Worm (Caenorhabditis elegans) whole organism, L4 larva: ENCODE results near the gene ZK353.4.

Source experiments
- F10B5.3 ChIP-seq: sonication (generic microtip); optimal IDR thresholded peaks from 2 replicates; lab custom pipeline; 2016; ENCODE audit warnings: mild to moderate bottlenecking, missing genetic modification characterization, missing compliant biosample characterization
- aha-1 ChIP-seq: fragments of 150-350 bp; peaks from one replicate; lab custom pipeline; 2014; ENCODE audit warnings: missing biosample characterization, missing genetic modification characterization
- ama-1 ChIP-seq: fragments of 150-350 bp; optimal IDR thresholded peaks from 2 replicates; lab custom pipeline; 2014; ENCODE audit warnings: inconsistent platforms, mixed read lengths
- arid-1 ChIP-seq: fragments of 200-800 bp; sonication (Bioruptor generic); conservative IDR thresholded peaks from 2 replicates; pipeline ENCODE4 v1.3.6; 2022; ENCODE audit warnings: missing genetic modification reagents, missing genetic modification characterization, missing compliant biosample characterization
- ceh-28 ChIP-seq: fragments of 150-350 bp; optimal IDR thresholded peaks from 2 replicates; lab custom pipeline; 2014; ENCODE audit warnings: missing biosample characterization, missing genetic modification reagents, missing genetic modification characterization
- ceh-32 ChIP-seq: sonication (generic microtip); optimal IDR thresholded peaks from 2 replicates; lab custom pipeline; 2016; ENCODE audit warnings: mild to moderate bottlenecking, missing genetic modification characterization, missing compliant biosample characterization; ENCODE audit not compliant: poor library complexity
- ces-1 ChIP-seq: fragments of 150-350 bp; sonication (generic microtip); optimal IDR thresholded peaks from 4 replicates; lab custom pipeline; 2014; ENCODE audit warnings: missing biosample characterization, missing genetic modification reagents, missing genetic modification characterization
- cey-2 ChIP-seq: sonication (generic microtip); optimal IDR thresholded peaks from 3 replicates; lab custom pipeline; 2017; ENCODE audit warnings: missing genetic modification characterization, mild to moderate bottlenecking, missing compliant biosample characterization, antibody characterized with exemption, borderline replicate concordance; ENCODE audit not compliant: insufficient read depth
- ctbp-1 ChIP-seq: fragments of 200-800 bp; sonication (Bioruptor generic); IDR thresholded peaks from 2 replicates; pipeline ENCODE4 v1.3.6; 2022; ENCODE audit warnings: missing genetic modification reagents, missing genetic modification characterization, missing compliant biosample characterization
- daf-16 ChIP-seq, 3 experiments: sonication (generic microtip); optimal IDR thresholded peaks; 2 replicates each; lab custom pipeline; 2016 to 2017; ENCODE audit warnings: missing genetic modification characterization in 3 of 3, missing genetic modification reagents in 3 of 3, mild to moderate bottlenecking in 2 of 3, missing compliant biosample characterization in 2 of 3, missing biosample characterization in 1 of 3, moderate library complexity in 1 of 3
- dmd-6 ChIP-seq: fragments of 200-800 bp; sonication (Bioruptor generic); IDR thresholded peaks from 2 replicates; pipeline ENCODE4 v1.3.6; 2022; ENCODE audit warnings: missing genetic modification reagents, missing genetic modification characterization, missing compliant biosample characterization
- dmd-9 ChIP-seq: fragments of 200-800 bp; sonication (Bioruptor generic); IDR thresholded peaks from 2 replicates; pipeline ENCODE4 v1.3.6; 2022; ENCODE audit warnings: missing genetic modification reagents, missing genetic modification characterization, missing compliant biosample characterization
- dve-1 ChIP-seq: sonication (generic microtip); optimal IDR thresholded peaks from 2 replicates; lab custom pipeline; 2017; ENCODE audit warnings: antibody characterized with exemption, mild to moderate bottlenecking, missing genetic modification characterization, missing compliant biosample characterization; ENCODE audit not compliant: insufficient read depth
- fkh-10 ChIP-seq: fragments of 150-350 bp; optimal IDR thresholded peaks from 2 replicates; lab custom pipeline; 2014; ENCODE audit warnings: missing biosample characterization, missing genetic modification reagents, missing genetic modification characterization
- hif-1 ChIP-seq, 2 experiments: sonication (generic microtip); optimal IDR thresholded peaks; 2 replicates each; lab custom pipeline; 2016 to 2017; ENCODE audit warnings: missing compliant biosample characterization in 2 of 2, missing genetic modification characterization in 2 of 2, missing genetic modification reagents in 2 of 2, missing genotype in 2 of 2, mild to moderate bottlenecking in 1 of 2
- hlh-30 ChIP-seq: sonication (generic microtip); optimal IDR thresholded peaks from 2 replicates; lab custom pipeline; 2017; ENCODE audit warnings: antibody characterized with exemption, mild to moderate bottlenecking, missing genetic modification characterization, missing compliant biosample characterization; ENCODE audit not compliant: insufficient read depth
- lim-7 ChIP-seq: fragments of 200-800 bp; sonication (Bioruptor generic); IDR thresholded peaks from 2 replicates; pipeline ENCODE4 v1.3.6; 2022; ENCODE audit warnings: missing genetic modification characterization, missing compliant biosample characterization
- lin-38 ChIP-seq: fragments of 200-800 bp; sonication (Bioruptor generic); IDR thresholded peaks from 2 replicates; pipeline ENCODE4 v1.3.6; 2022; ENCODE audit warnings: missing genetic modification reagents, missing genetic modification characterization, missing compliant biosample characterization
- lsy-2 ChIP-seq, 2 experiments: fragments of 150-350 bp in 1 of 2; sonication (generic microtip) in 1 of 2; optimal IDR thresholded peaks; 2 replicates each; lab custom pipeline; 2014 to 2017; ENCODE audit warnings: missing biosample characterization in 2 of 2, missing genetic modification characterization in 2 of 2
- madf-5 ChIP-seq, 2 experiments: fragments of 200-800 bp; sonication (Bioruptor generic); IDR thresholded peaks; 2 replicates each; pipeline ENCODE4 v1.3.6; 2022; ENCODE audit warnings: missing compliant biosample characterization in 2 of 2, missing genetic modification characterization in 2 of 2
- mdl-1 ChIP-seq, 2 experiments: fragments of 150-350 bp in 1 of 2; sonication (generic microtip) in 1 of 2; optimal IDR thresholded peaks; 2 replicates each; lab custom pipeline; 2014 to 2017; ENCODE audit warnings: missing biosample characterization in 2 of 2, missing genetic modification characterization in 2 of 2
- mes-2 ChIP-seq: sonication (generic microtip); optimal IDR thresholded peaks from 2 replicates; lab custom pipeline; 2016; ENCODE audit warnings: missing genotype, mild to moderate bottlenecking, missing genetic modification characterization, missing compliant biosample characterization; ENCODE audit not compliant: poor library complexity, severe bottlenecking
- mxl-3 ChIP-seq: fragments of 200-800 bp; sonication (Bioruptor generic); optimal IDR thresholded peaks from 2 replicates; lab custom pipeline; 2018; ENCODE audit warnings: mild to moderate bottlenecking, missing genetic modification characterization, missing compliant biosample characterization
- nhr-102 ChIP-seq: sonication (generic microtip); optimal IDR thresholded peaks from 2 replicates; lab custom pipeline; 2016; ENCODE audit warnings: mild to moderate bottlenecking, missing genetic modification characterization, moderate library complexity, missing compliant biosample characterization
- nhr-11 ChIP-seq: fragments of 150-350 bp; optimal IDR thresholded peaks from 2 replicates; lab custom pipeline; 2014; ENCODE audit warnings: missing biosample characterization, missing genetic modification characterization
- nhr-111 ChIP-seq: fragments of 200-800 bp; sonication (Bioruptor generic); optimal IDR thresholded peaks from 2 replicates; lab custom pipeline; 2018; ENCODE audit warnings: mild to moderate bottlenecking, missing genetic modification characterization, missing compliant biosample characterization
- nhr-28 ChIP-seq: fragments of 150-350 bp; optimal IDR thresholded peaks from 2 replicates; lab custom pipeline; 2014; ENCODE audit warnings: missing biosample characterization, missing genetic modification characterization
- pha-4 ChIP-seq, 2 experiments: fragments of 150-350 bp in 1 of 2; fragments of 200-800 bp in 1 of 2; sonication (Bioruptor generic) in 1 of 2; IDR thresholded peaks in 1 of 2; optimal IDR thresholded peaks in 1 of 2; 2 replicates each; pipeline versions ENCODE4 v1.3.6 to Lab custom; 2014 to 2022; ENCODE audit warnings: missing genetic modification characterization in 2 of 2, missing genetic modification reagents in 2 of 2, missing biosample characterization in 1 of 2, missing compliant biosample characterization in 1 of 2
- skn-1 ChIP-seq: fragments of 150-350 bp; optimal IDR thresholded peaks from 2 replicates; lab custom pipeline; 2014; ENCODE audit warnings: missing biosample characterization, missing genetic modification characterization
- spr-1 ChIP-seq: sonication (generic microtip); optimal IDR thresholded peaks from 2 replicates; lab custom pipeline; 2016; ENCODE audit warnings: mild to moderate bottlenecking, missing genetic modification characterization, missing compliant biosample characterization
- tra-1 ChIP-seq: fragments of 200-800 bp; sonication (Bioruptor generic); IDR thresholded peaks from 2 replicates; pipeline ENCODE4 v1.3.6; 2022; ENCODE audit warnings: missing genetic modification reagents, missing genetic modification characterization, missing compliant biosample characterization
- unc-62 ChIP-seq, 3 experiments: fragments of 150-350 bp in 1 of 3; sonication (generic microtip); optimal IDR thresholded peaks in 2 of 3; peaks in 1 of 3; 1 replicate in 1 of 3; 2 replicates in 2 of 3; lab custom pipeline; 2014 to 2017; ENCODE audit warnings: missing biosample characterization in 3 of 3, missing genetic modification characterization in 3 of 3, missing genetic modification reagents in 3 of 3, missing genotype in 1 of 3
- ztf-11 ChIP-seq: fragments of 150-350 bp; optimal IDR thresholded peaks from 2 replicates; lab custom pipeline; 2014; ENCODE audit warnings: missing biosample characterization, missing genetic modification characterization
- ztf-7 ChIP-seq: fragments of 150-350 bp; optimal IDR thresholded peaks from 2 replicates; lab custom pipeline; 2014; ENCODE audit warnings: missing biosample characterization, missing genetic modification characterization

ZK353.4 gene

DNA sequence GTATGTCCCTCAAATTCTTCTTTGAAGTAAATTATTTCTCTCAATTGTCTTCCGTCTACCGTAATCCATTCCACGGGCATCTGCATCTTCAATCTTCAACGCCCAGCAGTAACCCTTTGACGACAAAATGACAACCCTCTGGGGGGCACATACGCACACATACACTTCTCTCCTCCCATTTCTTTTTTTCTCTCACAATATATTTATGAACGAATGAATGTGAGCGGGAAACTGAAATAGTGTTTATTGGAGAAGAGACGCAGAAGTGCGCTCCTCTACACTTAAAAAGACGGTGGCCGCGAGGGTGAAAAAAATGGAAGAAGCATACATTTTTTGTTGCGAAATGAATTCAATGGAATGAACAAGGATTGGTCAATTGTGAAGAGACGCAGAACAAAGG, 22.5 kb upstream of the ZK353.4 start (continued):
- TF ChIP-seq mdl-1 (tag; optimal IDR thresholded peaks at IDR 0.05; lab: Kevin White, UChicago) (peak in 1 of 2 experiments; percentile 68), mes-2 (tag; lab: Kevin White, UChicago) (peak; percentile 74), lin-38 (peak; percentile 43), nhr-111 (GFP tag; lab: Kevin White, UChicago) (no peak), lim-7 (GFP tag; lab: Robert Waterston, UW) (no peak; the same call in 1 of the 2 replicates), lsy-2 (tag; optimal IDR thresholded peaks at IDR 0.05; lab: Kevin White, UChicago) (peak; percentile 66 to 95), nhr-11 (tag; lab: Kevin White, UChicago) (no peak), hlh-30 (tag; lab: Kevin White, UChicago) (peak; percentile 80), dve-1 (tag; lab: Kevin White, UChicago) (peak; percentile 94), unc-62 (GFP tag; optimal IDR thresholded peaks at IDR 0.05 in 1 of 2; lab: Kevin White, UChicago) (peak in 1 of 2 experiments; percentile 96), unc-62 (tag; optimal IDR thresholded peaks at IDR 0.05; lab: Kevin White, UChicago) (no peak), ctbp-1 (GFP tag; lab: Robert Waterston, UW) (0 out of 2 replicates have a peak, but pooled peaks have one; percentile 45), spr-1 (tag; lab: Kevin White, UChicago) (peak; percentile 39), hif-1 (tag; optimal IDR thresholded peaks at IDR 0.05; lab: Kevin White, UChicago) (peak in 1 of 2 experiments; percentile 67), pha-4 (GFP tag; IDR thresholded peaks at IDR 0.05; lab: Robert Waterston, UW) (peak; percentile 65), pha-4 (tag; optimal IDR thresholded peaks at IDR 0.05; lab: Kevin White, UChicago) (peak; percentile 94), nhr-102 (tag; lab: Kevin White, UChicago) (peak; percentile 29), arid-1 (GFP tag; lab: Robert Waterston, UW) (no peak), daf-16 (GFP tag; optimal IDR thresholded peaks at IDR 0.05; lab: Kevin White, UChicago) (no peak), daf-16 (tag; optimal IDR thresholded peaks at IDR 0.05; lab: Kevin White, UChicago) (peak; percentile 84), tra-1 (no peak), nhr-28 (tag; lab: Kevin White, UChicago) (peak; percentile 80), ceh-28 (tag; lab: Kevin White, UChicago) (no peak), aha-1 (tag; lab: Kevin White, UChicago) (peak; percentile 90), fkh-10 (peak; percentile 2), ztf-11 (tag; lab: Kevin White, UChicago) (no peak), madf-5 (GFP tag; IDR thresholded peaks at IDR 0.05; lab: Robert Waterston, UW) (no peak), F10B5.3 (tag; lab: Kevin White, UChicago) (no peak), ztf-7 (tag; lab: Kevin White, UChicago) (peak; percentile 42), skn-1 (no peak)

DNA sequence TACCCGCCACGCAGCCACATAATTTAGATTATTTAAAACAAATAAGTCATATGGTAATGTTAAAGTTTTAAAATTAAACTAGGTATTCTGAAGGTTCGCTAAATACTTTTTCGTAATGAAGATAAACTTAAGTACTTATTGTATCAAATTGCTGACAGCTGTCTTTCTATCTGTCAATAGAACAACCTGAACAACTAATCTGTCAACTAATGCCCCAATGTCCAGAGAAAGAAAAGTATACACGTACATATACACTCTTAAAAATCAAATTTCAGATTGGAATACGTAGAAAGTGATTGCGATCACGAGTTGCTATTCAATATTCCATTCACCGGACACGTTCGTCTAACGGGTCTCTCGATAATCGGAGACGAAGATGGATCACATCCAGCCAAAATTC, 21.3 kb upstream of the ZK353.4 start:
- TF ChIP-seq aha-1 (tag; lab: Kevin White, UChicago): peak; percentile 53
- peak in 1 of 2 experiments; percentile 69 for TF ChIP-seq unc-62 (GFP tag; optimal IDR thresholded peaks at IDR 0.05 in 1 of 2; lab: Kevin White, UChicago)
- no peak for TF ChIP-seq unc-62 (tag; optimal IDR thresholded peaks at IDR 0.05; lab: Kevin White, UChicago)
- TF ChIP-seq ceh-32 (tag; lab: Kevin White, UChicago): no peak
- TF ChIP-seq pha-4 (GFP tag; IDR thresholded peaks at IDR 0.05; lab: Robert Waterston, UW): no peak
- no peak for TF ChIP-seq pha-4 (tag; optimal IDR thresholded peaks at IDR 0.05; lab: Kevin White, UChicago)
- no peak for TF ChIP-seq skn-1
- no peak for TF ChIP-seq ces-1 (GFP tag; lab: Kevin White, UChicago)
- TF ChIP-seq dmd-6 (GFP tag; lab: Robert Waterston, UW): peak; percentile 44; the same call in 1 of the 2 replicates

DNA sequence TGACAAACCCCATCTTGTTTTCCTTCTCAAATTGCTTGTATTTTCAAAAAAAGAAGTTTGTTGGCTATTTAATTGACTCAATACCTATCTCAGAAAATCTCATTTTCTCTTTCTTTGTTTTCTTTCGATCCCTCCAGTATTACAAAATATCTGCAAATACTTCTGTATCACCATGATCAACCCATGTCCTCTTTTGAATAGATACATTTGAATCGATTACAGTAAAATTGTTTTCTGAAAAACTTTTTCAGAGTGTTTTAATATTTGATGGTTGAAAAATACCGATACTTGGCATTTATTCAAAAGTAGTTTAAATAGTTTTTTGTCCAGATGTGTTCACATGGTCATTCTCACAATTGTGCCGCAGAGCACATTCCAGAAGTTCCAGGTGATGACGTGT, 19.7 kb upstream of the ZK353.4 start, which contains the start of gene ZK353.9:
TSS of gene ZK353.9 (plus strand) at position 331 of the 400 bp plus-strand sequence.
- TF ChIP-seq mxl-3 (GFP tag; lab: Kevin White, UChicago) (no peak), ama-1 (lab: Kevin White, UChicago) (peak; percentile 52), aha-1 (tag; lab: Kevin White, UChicago) (peak; percentile 80), cey-2 (no peak), unc-62 (GFP tag; optimal IDR thresholded peaks at IDR 0.05 in 1 of 2; lab: Kevin White, UChicago) (peak in 1 of 2 experiments; percentile 81), unc-62 (tag; optimal IDR thresholded peaks at IDR 0.05; lab: Kevin White, UChicago) (no peak), dmd-9 (GFP tag; lab: Robert Waterston, UW) (no peak)
- TF ChIP-seq, all 104 proteins: peak for 3
